Fruit fly (Drosophila melanogaster): ENCODE measurements around the gene alpha-Man-IIa.

alpha-Man-IIa gene

dm6 chr3R:9434543-9435407 lies 22.4 kb downstream of the alpha-Man-IIa start (continued):
- no peak for TF ChIP-seq CG2129 (GFP tag; IDR thresholded peaks at IDR 0.05; ENCODE audit: partially characterized antibody)
- TF ChIP-seq CG31441 (GFP tag; IDR thresholded peaks at IDR 0.05) = peak; percentile 89
- TF ChIP-seq gro (GFP tag; optimal IDR thresholded peaks at IDR 0.05) = peak; percentile 87
- TF ChIP-seq Fer3 (tag; optimal IDR thresholded peaks at IDR 0.05) = peak; percentile 87
- peak; percentile 72 for TF ChIP-seq zen (tag; optimal IDR thresholded peaks at IDR 0.05)
- TF ChIP-seq ab (GFP tag; optimal IDR thresholded peaks at IDR 0.05) = no peak
- peak; percentile 25 for TF ChIP-seq cg (GFP tag; optimal IDR thresholded peaks at IDR 0.05)
- TF ChIP-seq ewg (GFP tag; optimal IDR thresholded peaks at IDR 0.05) = peak; percentile 75
- peak; percentile 53 for TF ChIP-seq CG13123 (GFP tag; optimal IDR thresholded peaks at IDR 0.05)
- peak; percentile 91 for TF ChIP-seq CG12391 (tag; optimal IDR thresholded peaks at IDR 0.05)
- peak; percentile 56 for TF ChIP-seq kah (GFP tag; optimal IDR thresholded peaks at IDR 0.05)
- peak; percentile 63 for TF ChIP-seq vfl (GFP tag; optimal IDR thresholded peaks at IDR 0.05)
- peak; percentile 90 for TF ChIP-seq tgo (GFP tag; IDR thresholded peaks at IDR 0.05)
- peak; percentile 85 for TF ChIP-seq gce (GFP tag; IDR thresholded peaks at IDR 0.05)
- TF ChIP-seq CG13424 (tag; optimal IDR thresholded peaks at IDR 0.05) = peak; percentile 87
- TF ChIP-seq CG14965 (GFP tag; optimal IDR thresholded peaks at IDR 0.05; ENCODE audit: borderline replicate concordance) = no peak
- TF ChIP-seq CG10209 (GFP tag; optimal IDR thresholded peaks at IDR 0.05) = peak; percentile 84
- 0 out of 2 replicates have a peak, but pooled peaks have one; percentile 62 for TF ChIP-seq toy (GFP tag; IDR thresholded peaks at IDR 0.05)
- TF ChIP-seq so (GFP tag; IDR thresholded peaks at IDR 0.05) = peak; percentile 89
- peak; percentile 87 for TF ChIP-seq Xrp1 (GFP tag; IDR thresholded peaks at IDR 0.05)
- peak; percentile 82 for TF ChIP-seq dmrt99B (tag; optimal IDR thresholded peaks at IDR 0.05)
- TF ChIP-seq sens (GFP tag) = peak; percentile 97
- TF ChIP-seq kni (GFP tag; optimal IDR thresholded peaks at IDR 0.05) = no peak
- peak; percentile 90 for TF ChIP-seq CG12659 (GFP tag; optimal IDR thresholded peaks at IDR 0.05)
- TF ChIP-seq HLHmδ (GFP tag; optimal IDR thresholded peaks at IDR 0.05) = no peak
- peak; percentile 71 for TF ChIP-seq GATAe (GFP tag; conservative IDR thresholded peaks at IDR 0.05)
- TF ChIP-seq CG12236 (GFP tag; optimal IDR thresholded peaks at IDR 0.05) = peak; percentile 68
- TF ChIP-seq NFAT (GFP tag; IDR thresholded peaks at IDR 0.05) = peak; percentile 75
- peak; percentile 75 for TF ChIP-seq Dad (GFP tag; optimal IDR thresholded peaks at IDR 0.05)
- peak; percentile 84 for TF ChIP-seq CG9727 (GFP tag; optimal IDR thresholded peaks at IDR 0.05)
- no peak for TF ChIP-seq inv (GFP tag; IDR thresholded peaks at IDR 0.05; ENCODE audit: partially characterized antibody)
- no peak for TF ChIP-seq CG9797 (GFP tag; optimal IDR thresholded peaks at IDR 0.05)
- peak; percentile 73 for TF ChIP-seq dm (GFP tag; optimal IDR thresholded peaks at IDR 0.05)
- TF ChIP-seq luna (GFP tag; optimal IDR thresholded peaks at IDR 0.05) = peak; percentile 71
- no peak for TF ChIP-seq TFAM (GFP tag; optimal IDR thresholded peaks at IDR 0.05)
- TF ChIP-seq Adf1 (GFP tag; IDR thresholded peaks at IDR 0.05) = peak; percentile 60
- peak; percentile 95 for TF ChIP-seq vvl (GFP tag; IDR thresholded peaks at IDR 0.05)
- no peak for TF ChIP-seq cad (GFP tag; optimal IDR thresholded peaks at IDR 0.05)
- peak; percentile 77 for TF ChIP-seq Six4 (GFP tag; optimal IDR thresholded peaks at IDR 0.05)
- TF ChIP-seq Meics (GFP tag; optimal IDR thresholded peaks at IDR 0.05) = peak; percentile 89
- TF ChIP-seq CG11504 (tag; optimal IDR thresholded peaks at IDR 0.05) = peak; percentile 91
- no peak for TF ChIP-seq fd64A (GFP tag; optimal IDR thresholded peaks at IDR 0.05)
- TF ChIP-seq lov (optimal IDR thresholded peaks at IDR 0.05) = no peak
- TF ChIP-seq lov (GFP tag; IDR thresholded peaks at IDR 0.05) = peak; percentile 79; the same call in 2 of the 3 replicates
- peak; percentile 26 for TF ChIP-seq CG10274 (GFP tag; optimal IDR thresholded peaks at IDR 0.05)
- TF ChIP-seq H2.0 (GFP tag; IDR thresholded peaks at IDR 0.05) = peak; percentile 91
- peak; percentile 82 for TF ChIP-seq CG10267 (tag; optimal IDR thresholded peaks at IDR 0.05)
- TF ChIP-seq PHDP (tag; optimal IDR thresholded peaks at IDR 0.05) = peak; percentile 92
- TF ChIP-seq CG17385 (GFP tag; optimal IDR thresholded peaks at IDR 0.05) = peak; percentile 84
